Fruit fly (Drosophila melanogaster) whole organism, prepupa: ENCODE data around the gene crp.
A peak's percentile ranks its signal among the peaks of the same experiment; 100 is the strongest.

Source experiments
- Blimp-1 ChIP-seq: fragments of 200-800 bp; sonication (Bioruptor generic); optimal IDR thresholded peaks from 3 replicates; lab custom pipeline; 2017; ENCODE audit warnings: missing biosample characterization, missing genetic modification characterization, mild to moderate bottlenecking, moderate library complexity, missing genetic modification reagents
- CG10631 ChIP-seq: fragments of 200-800 bp; sonication (Bioruptor generic); optimal IDR thresholded peaks from 2 replicates; lab custom pipeline; 2016; ENCODE audit warnings: missing biosample characterization, missing genetic modification characterization
- CG10669 ChIP-seq: fragments of 200-800 bp; sonication (Bioruptor generic); optimal IDR thresholded peaks from 3 replicates; lab custom pipeline; 2018; ENCODE audit warnings: missing biosample characterization, mild to moderate bottlenecking, missing genetic modification characterization, moderate library complexity
- CG11294 ChIP-seq: fragments of 200-800 bp; sonication (Bioruptor generic); IDR thresholded peaks from 2 replicates; pipeline ENCODE4 v1.3.6; 2022; ENCODE audit warnings: missing biosample characterization, missing genetic modification characterization
- CG11902 ChIP-seq: fragments of 200-800 bp; sonication (Bioruptor generic); optimal IDR thresholded peaks from 3 replicates; lab custom pipeline; 2016; ENCODE audit warnings: missing biosample characterization, missing genetic modification characterization
- CG15336 ChIP-seq: fragments of 200-800 bp; sonication (Bioruptor generic); IDR thresholded peaks from 2 replicates; pipeline ENCODE4 v1.3.6; 2022; ENCODE audit warnings: missing biosample characterization, missing genetic modification characterization
- CG1621 ChIP-seq: fragments of 200-800 bp; sonication (Bioruptor generic); optimal IDR thresholded peaks from 3 replicates; lab custom pipeline; 2018; ENCODE audit warnings: missing biosample characterization, mild to moderate bottlenecking, missing genetic modification characterization
- CG16779 ChIP-seq: fragments of 200-800 bp; sonication (Bioruptor generic); optimal IDR thresholded peaks from 3 replicates; lab custom pipeline; 2017; ENCODE audit warnings: missing biosample characterization, mild to moderate bottlenecking, missing genetic modification characterization
- CG3032 ChIP-seq: fragments of 200-800 bp; optimal IDR thresholded peaks from 2 replicates; lab custom pipeline; 2019; ENCODE audit warnings: missing biosample characterization, mild to moderate bottlenecking, missing genetic modification characterization, moderate library complexity
- CG31627 ChIP-seq: fragments of 200-800 bp; sonication (Bioruptor generic); optimal IDR thresholded peaks from 3 replicates; lab custom pipeline; 2016; ENCODE audit warnings: missing biosample characterization, missing genetic modification characterization
- CG32006 ChIP-seq: fragments of 200-800 bp; sonication (Bioruptor generic); optimal IDR thresholded peaks from 3 replicates; lab custom pipeline; 2017; ENCODE audit warnings: missing biosample characterization, mild to moderate bottlenecking, missing genetic modification characterization
- CG4318 ChIP-seq: fragments of 200-800 bp; sonication (Bioruptor generic); optimal IDR thresholded peaks from 3 replicates; lab custom pipeline; 2017; ENCODE audit warnings: missing biosample characterization, mild to moderate bottlenecking, missing genetic modification characterization
- CG6163 ChIP-seq: fragments of 200-800 bp; sonication (Bioruptor generic); IDR thresholded peaks from 3 replicates; pipeline ENCODE4 v1.3.6; 2022; ENCODE audit warnings: missing biosample characterization, missing genetic modification characterization
- CG6276 ChIP-seq: fragments of 200-800 bp; sonication (Bioruptor generic); optimal IDR thresholded peaks from 2 replicates; lab custom pipeline; 2017; ENCODE audit warnings: missing biosample characterization, mild to moderate bottlenecking, missing genetic modification characterization
- CG6792 ChIP-seq: fragments of 200-800 bp; sonication (Bioruptor generic); optimal IDR thresholded peaks from 3 replicates; lab custom pipeline; 2016; ENCODE audit warnings: missing biosample characterization, missing genetic modification characterization
- CG6808 ChIP-seq: fragments of 200-800 bp; sonication (Bioruptor generic); optimal IDR thresholded peaks from 3 replicates; lab custom pipeline; 2017; ENCODE audit warnings: missing biosample characterization, missing genetic modification characterization, mild to moderate bottlenecking, moderate library complexity, missing genetic modification reagents
- CG6854 ChIP-seq: fragments of 200-800 bp; sonication (Bioruptor generic); optimal IDR thresholded peaks from 2 replicates; lab custom pipeline; 2017; ENCODE audit warnings: missing biosample characterization, mild to moderate bottlenecking, missing genetic modification characterization
- CG7368 ChIP-seq: fragments of 200-800 bp; sonication (Bioruptor generic); optimal IDR thresholded peaks from 3 replicates; lab custom pipeline; 2016; ENCODE audit warnings: missing biosample characterization, missing genetic modification characterization
- CG8119 ChIP-seq: fragments of 200-800 bp; sonication (Bioruptor generic); IDR thresholded peaks from 3 replicates; pipeline ENCODE4 v1.3.6; 2022; ENCODE audit warnings: missing biosample characterization, missing genetic modification characterization
- CG8319 ChIP-seq: fragments of 200-800 bp; sonication (Bioruptor generic); optimal IDR thresholded peaks from 3 replicates; lab custom pipeline; 2016; ENCODE audit warnings: missing biosample characterization, missing genetic modification characterization
- CG9139 ChIP-seq: fragments of 200-800 bp; sonication (Bioruptor generic); optimal IDR thresholded peaks from 3 replicates; lab custom pipeline; 2017; ENCODE audit warnings: missing biosample characterization, mild to moderate bottlenecking, missing genetic modification characterization
- Eip75B ChIP-seq: fragments of 200-800 bp; sonication (Bioruptor generic); optimal IDR thresholded peaks from 3 replicates; lab custom pipeline; 2016; ENCODE audit warnings: missing biosample characterization, missing genetic modification characterization
- Eip78C ChIP-seq: fragments of 200-800 bp; sonication (Bioruptor generic); peaks from one replicate; lab custom pipeline; 2016; ENCODE audit warnings: missing biosample characterization, missing genetic modification characterization
- Eip93F ChIP-seq: fragments of 200-800 bp; sonication (Bioruptor generic); optimal IDR thresholded peaks from 2 replicates; lab custom pipeline; 2016; ENCODE audit warnings: missing biosample characterization, mild to moderate bottlenecking, missing genetic modification characterization
- Ets96B ChIP-seq: fragments of 200-800 bp; optimal IDR thresholded peaks from 2 replicates; lab custom pipeline; 2019; ENCODE audit warnings: missing biosample characterization, mild to moderate bottlenecking, missing genetic modification characterization, moderate library complexity
- Gug ChIP-seq: fragments of 200-800 bp; sonication (Bioruptor generic); IDR thresholded peaks from 2 replicates; pipeline ENCODE4 v1.3.6; 2022; ENCODE audit warnings: missing biosample characterization, missing genetic modification characterization
- Hr38 ChIP-seq: sonication (Bioruptor generic); optimal IDR thresholded peaks from 2 replicates; lab custom pipeline; 2016; ENCODE audit warnings: missing biosample characterization, missing genetic modification characterization
- Hr4 ChIP-seq: fragments of 200-800 bp; sonication (Bioruptor generic); optimal IDR thresholded peaks from 3 replicates; lab custom pipeline; 2016; ENCODE audit warnings: missing biosample characterization, missing genetic modification characterization
- Lpt ChIP-seq: fragments of 200-800 bp; sonication (Bioruptor generic); optimal IDR thresholded peaks from 3 replicates; lab custom pipeline; 2016; ENCODE audit warnings: missing biosample characterization, missing genetic modification characterization
- Met ChIP-seq: fragments of 200-800 bp; sonication (Bioruptor generic); optimal IDR thresholded peaks from 3 replicates; lab custom pipeline; 2016; ENCODE audit warnings: missing biosample characterization, missing genetic modification characterization
- OdsH ChIP-seq: fragments of 200-800 bp; sonication (Bioruptor generic); optimal IDR thresholded peaks from 3 replicates; lab custom pipeline; 2016; ENCODE audit warnings: missing biosample characterization, missing genetic modification characterization
- Sox102F ChIP-seq: fragments of 200-800 bp; sonication (Bioruptor generic); optimal IDR thresholded peaks from 2 replicates; lab custom pipeline; 2016; ENCODE audit warnings: missing biosample characterization, mild to moderate bottlenecking, missing genetic modification characterization
- Sox14 ChIP-seq: fragments of 200-800 bp; sonication (Bioruptor generic); optimal IDR thresholded peaks from 3 replicates; lab custom pipeline; 2016; ENCODE audit warnings: missing biosample characterization, missing genetic modification characterization
- Sox15 ChIP-seq: fragments of 200-800 bp; sonication (Bioruptor generic); optimal IDR thresholded peaks from 3 replicates; lab custom pipeline; 2016; ENCODE audit warnings: missing biosample characterization, missing genetic modification characterization
- achi ChIP-seq: fragments of 200-800 bp; sonication (Bioruptor generic); optimal IDR thresholded peaks from 3 replicates; lab custom pipeline; 2016; ENCODE audit warnings: missing biosample characterization, missing genetic modification characterization
- acj6 ChIP-seq: fragments of 200-800 bp; sonication (Bioruptor generic); optimal IDR thresholded peaks from 3 replicates; lab custom pipeline; 2016; ENCODE audit warnings: missing biosample characterization, missing genetic modification characterization
- cyc ChIP-seq: fragments of 200-800 bp; sonication (Bioruptor generic); optimal IDR thresholded peaks from 3 replicates; lab custom pipeline; 2016; ENCODE audit warnings: missing biosample characterization, missing genetic modification characterization
- dac ChIP-seq: fragments of 200-800 bp; sonication (Bioruptor generic); optimal IDR thresholded peaks from 2 replicates; lab custom pipeline; 2017; ENCODE audit warnings: missing biosample characterization, mild to moderate bottlenecking, missing genetic modification characterization
- dsx ChIP-seq: fragments of 200-800 bp; optimal IDR thresholded peaks from 3 replicates; lab custom pipeline; 2019; ENCODE audit warnings: missing biosample characterization, mild to moderate bottlenecking, missing genetic modification characterization, moderate library complexity; ENCODE audit not compliant: poor library complexity, severe bottlenecking
- eg ChIP-seq: fragments of 200-800 bp; sonication (Bioruptor generic); IDR thresholded peaks from 3 replicates; pipeline ENCODE4 v1.3.6; 2022; ENCODE audit warnings: missing biosample characterization, missing genetic modification characterization
- esn ChIP-seq: fragments of 200-800 bp; sonication (Bioruptor generic); optimal IDR thresholded peaks from 2 replicates; lab custom pipeline; 2016; ENCODE audit warnings: missing biosample characterization, mild to moderate bottlenecking, missing genetic modification characterization, moderate library complexity
- fd59A ChIP-seq: fragments of 200-800 bp; sonication (Bioruptor generic); optimal IDR thresholded peaks from 2 replicates; lab custom pipeline; 2017; ENCODE audit warnings: missing biosample characterization, mild to moderate bottlenecking, missing genetic modification characterization, missing genetic modification reagents
- fd85E ChIP-seq: fragments of 200-800 bp; sonication (Bioruptor generic); optimal IDR thresholded peaks from 3 replicates; lab custom pipeline; 2016; ENCODE audit warnings: missing biosample characterization, missing genetic modification characterization
- lz ChIP-seq: fragments of 200-800 bp; sonication (Bioruptor generic); optimal IDR thresholded peaks from 3 replicates; lab custom pipeline; 2016; ENCODE audit warnings: missing biosample characterization, missing genetic modification characterization
- net ChIP-seq: fragments of 200-800 bp; sonication (Bioruptor generic); optimal IDR thresholded peaks from 3 replicates; lab custom pipeline; 2016; ENCODE audit warnings: missing biosample characterization, missing genetic modification characterization
- salr ChIP-seq, 2 experiments: fragments of 200-800 bp; sonication (Bioruptor generic); optimal IDR thresholded peaks; 3 replicates each; lab custom pipeline; 2016 to 2018; ENCODE audit warnings: missing biosample characterization in 2 of 2, missing genetic modification characterization in 2 of 2, mild to moderate bottlenecking in 1 of 2
- spab ChIP-seq: fragments of 200-800 bp; sonication (Bioruptor generic); optimal IDR thresholded peaks from 2 replicates; lab custom pipeline; 2017; ENCODE audit warnings: missing biosample characterization, mild to moderate bottlenecking, missing genetic modification characterization, missing genetic modification reagents
- ss ChIP-seq, 2 experiments: fragments of 200-800 bp; sonication (Bioruptor generic); optimal IDR thresholded peaks; 2 replicates in 1 of 2; 3 replicates in 1 of 2; lab custom pipeline; 2017 to 2018; ENCODE audit warnings: mild to moderate bottlenecking in 2 of 2, missing biosample characterization in 2 of 2, missing genetic modification characterization in 2 of 2, moderate library complexity in 1 of 2
- svp ChIP-seq: fragments of 200-800 bp; sonication (Bioruptor generic); peaks from one replicate; lab custom pipeline; 2016; ENCODE audit warnings: missing biosample characterization, missing genetic modification characterization
- topi ChIP-seq: fragments of 200-800 bp; sonication (Bioruptor generic); optimal IDR thresholded peaks from 3 replicates; lab custom pipeline; 2016; ENCODE audit warnings: missing biosample characterization, missing genetic modification characterization
- vri ChIP-seq: fragments of 200-800 bp; sonication (Bioruptor generic); optimal IDR thresholded peaks from 3 replicates; lab custom pipeline; 2016; ENCODE audit warnings: missing biosample characterization, mild to moderate bottlenecking, missing genetic modification characterization

The crp gene

dm6 chr2L:16287602-16288392, at the start of gene crp, which contains the start of gene pkaap:
Gene crp (minus strand): TSS chr2L:16287730.
Gene pkaap (plus strand): TSS chr2L:16288290.
- TF ChIP-seq CG3032 (tag; lab: Kevin White, UChicago) (peak; percentile 21), Hr38 (GFP tag; lab: Kevin White, UChicago) (no peak), dsx (GFP tag; lab: Kevin White, UChicago) (peak; percentile 69), CG8119 (GFP tag; lab: Robert Waterston, UW) (no peak), CG6276 (GFP tag; lab: Kevin White, UChicago) (no peak), CG7368 (GFP tag; lab: Kevin White, UChicago) (peak; percentile 53), Eip75B (GFP tag; lab: Kevin White, UChicago) (peak; percentile 60), Ets96B (no peak), CG11294 (GFP tag; lab: Robert Waterston, UW) (no peak), CG6792 (peak; percentile 41), CG32006 (GFP tag; lab: Kevin White, UChicago) (peak; percentile 28), CG31627 (GFP tag; lab: Kevin White, UChicago) (peak; percentile 83), Eip78C (peak; percentile 80), Sox14 (GFP tag; lab: Kevin White, UChicago) (peak; percentile 62), CG6808 (GFP tag; lab: Kevin White, UChicago) (peak; percentile 17), Sox15 (peak; percentile 25), CG9139 (GFP tag; lab: Kevin White, UChicago) (peak; percentile 57), CG16779 (peak; percentile 14), acj6 (GFP tag; lab: Kevin White, UChicago) (peak; percentile 63), vri (peak; percentile 58), CG10669 (peak; percentile 15), CG4318 (no peak), Hr4 (GFP tag; lab: Kevin White, UChicago) (peak; percentile 49), Eip93F (peak; percentile 57), fd85E (peak; percentile 48), CG10631 (GFP tag; lab: Kevin White, UChicago) (peak; percentile 34), Sox102F (GFP tag; lab: Kevin White, UChicago) (no peak), CG1621 (tag; lab: Kevin White, UChicago) (peak; percentile 65), lz (GFP tag; lab: Kevin White, UChicago) (peak; percentile 79), CG6854 (peak; percentile 28), ss (GFP tag; optimal IDR thresholded peaks at IDR 0.05; lab: Kevin White, UChicago) (peak; percentile 37 to 57), svp (GFP tag; lab: Kevin White, UChicago) (no peak), CG15336 (GFP tag; lab: Robert Waterston, UW) (no peak), topi (peak; percentile 54), dac (GFP tag; lab: Kevin White, UChicago) (peak; percentile 27), eg (GFP tag; lab: Robert Waterston, UW) (no peak), Met (GFP tag; lab: Kevin White, UChicago) (peak; percentile 74), fd59A (GFP tag; lab: Kevin White, UChicago) (no peak), CG8319 (GFP tag; lab: Kevin White, UChicago) (peak; percentile 25), cyc (GFP tag; lab: Kevin White, UChicago) (peak; percentile 81), esn (peak; percentile 76), Gug (GFP tag; lab: Robert Waterston, UW) (no peak), CG11902 (peak; percentile 59), net (GFP tag; lab: Kevin White, UChicago) (peak; percentile 52), Lpt (GFP tag; lab: Kevin White, UChicago) (no peak), achi (GFP tag; lab: Kevin White, UChicago) (peak; percentile 21), CG6163 (GFP tag; lab: Robert Waterston, UW) (no peak), salr (GFP tag; optimal IDR thresholded peaks at IDR 0.05; lab: Kevin White, UChicago) (peak in 1 of 2 experiments; percentile 27), OdsH (GFP tag; lab: Kevin White, UChicago) (peak; percentile 65), spab (GFP tag; lab: Kevin White, UChicago) (no peak), Blimp-1 (GFP tag; lab: Kevin White, UChicago) (no peak)
